Fruit fly (Drosophila melanogaster) whole organism, embryonic: Measurements from ENCODE around the gene teq.

Source experiments
- ATbp ChIP-seq: fragments of 200-800 bp; sonication (Bioruptor generic); optimal IDR thresholded peaks from 2 replicates; lab custom pipeline; 2017; ENCODE audit warnings: missing biosample characterization, mild to moderate bottlenecking, missing genetic modification characterization, missing genetic modification reagents
- Awh ChIP-seq: fragments of 200-800 bp; sonication (Bioruptor generic); IDR thresholded peaks from 2 replicates; pipeline ENCODE4, ENCODE4 v1.3.6; 2022; ENCODE audit warnings: missing biosample characterization, missing genetic modification characterization
- B-H2 ChIP-seq: fragments of 200-800 bp; sonication (Bioruptor generic); optimal IDR thresholded peaks from 2 replicates; lab custom pipeline; 2018; ENCODE audit warnings: missing biosample characterization, mild to moderate bottlenecking, missing genetic modification characterization
- CG10366 ChIP-seq: fragments of 200-800 bp; sonication (Bioruptor generic); IDR thresholded peaks from 2 replicates; pipeline ENCODE4 v1.3.6; 2022; ENCODE audit warnings: missing biosample characterization, missing genetic modification characterization
- CG10543 ChIP-seq: fragments of 200-800 bp; sonication (Bioruptor generic); optimal IDR thresholded peaks from 3 replicates; lab custom pipeline; 2017; ENCODE audit warnings: missing biosample characterization, mild to moderate bottlenecking, missing genetic modification characterization, moderate library complexity
- CG11456 ChIP-seq: fragments of 200-800 bp; sonication (Bioruptor generic); IDR thresholded peaks from 3 replicates; pipeline ENCODE4 v1.3.6; 2022; ENCODE audit warnings: missing biosample characterization, missing genetic modification characterization
- CG11560 ChIP-seq: fragments of 200-800 bp; sonication (Bioruptor generic); IDR thresholded peaks from 3 replicates; pipeline ENCODE4 v1.3.6; 2022; ENCODE audit warnings: missing biosample characterization, missing genetic modification characterization
- CG12071 ChIP-seq: fragments of 200-800 bp; sonication (Bioruptor generic); optimal IDR thresholded peaks from 3 replicates; lab custom pipeline; 2018; ENCODE audit warnings: missing biosample characterization, mild to moderate bottlenecking, missing genetic modification characterization
- CG12219 ChIP-seq: fragments of 200-800 bp; sonication (Bioruptor generic); optimal IDR thresholded peaks from 3 replicates; lab custom pipeline; 2018; ENCODE audit warnings: missing biosample characterization, mild to moderate bottlenecking, missing genetic modification characterization
- CG12769 ChIP-seq: fragments of 200-800 bp; sonication (Bioruptor generic); optimal IDR thresholded peaks from 2 replicates; lab custom pipeline; 2019; ENCODE audit warnings: missing biosample characterization, mild to moderate bottlenecking, missing genetic modification characterization, moderate library complexity
- CG13894 ChIP-seq: fragments of 200-800 bp; sonication (Bioruptor generic); optimal IDR thresholded peaks from 3 replicates; lab custom pipeline; 2018; ENCODE audit warnings: missing biosample characterization, mild to moderate bottlenecking, missing genetic modification characterization, moderate library complexity
- CG14710 ChIP-seq: fragments of 200-800 bp; sonication (Bioruptor generic); optimal IDR thresholded peaks from 3 replicates; lab custom pipeline; 2019; ENCODE audit warnings: missing biosample characterization, mild to moderate bottlenecking, missing genetic modification characterization, moderate library complexity
- CG1529 ChIP-seq: fragments of 200-800 bp; sonication (Bioruptor generic); optimal IDR thresholded peaks from 3 replicates; lab custom pipeline; 2018; ENCODE audit warnings: missing biosample characterization, missing genetic modification characterization
- CG17568 ChIP-seq: fragments of 200-800 bp; sonication (Bioruptor generic); optimal IDR thresholded peaks from 2 replicates; lab custom pipeline; 2018; ENCODE audit warnings: missing biosample characterization, mild to moderate bottlenecking, missing genetic modification characterization, moderate library complexity
- CG18011 ChIP-seq: fragments of 200-800 bp; sonication (Bioruptor generic); optimal IDR thresholded peaks from 2 replicates; lab custom pipeline; 2017; ENCODE audit warnings: missing biosample characterization, missing genetic modification characterization, mild to moderate bottlenecking, moderate library complexity, missing genotype
- CG2199 ChIP-seq: fragments of 200-800 bp; sonication (Bioruptor generic); IDR thresholded peaks from 3 replicates; pipeline ENCODE4 v1.3.6; 2022; ENCODE audit warnings: missing biosample characterization, missing genetic modification characterization
- CG30431 ChIP-seq: fragments of 200-800 bp; sonication (Bioruptor generic); optimal IDR thresholded peaks from 2 replicates; lab custom pipeline; 2017; ENCODE audit warnings: missing biosample characterization, missing genetic modification characterization
- CG34422 ChIP-seq: fragments of 200-800 bp; sonication (Bioruptor generic); IDR thresholded peaks from 3 replicates; pipeline ENCODE4 v1.3.6; 2022; ENCODE audit warnings: missing biosample characterization, missing genetic modification characterization
- CG42726 ChIP-seq: fragments of 200-800 bp; sonication (Bioruptor generic); IDR thresholded peaks from 2 replicates; pipeline ENCODE4 v1.3.6; 2022; ENCODE audit warnings: missing biosample characterization, missing genetic modification characterization; ENCODE audit not compliant: partially characterized antibody
- CG4328 ChIP-seq: fragments of 200-800 bp; sonication (Bioruptor generic); optimal IDR thresholded peaks from 3 replicates; lab custom pipeline; 2017; ENCODE audit warnings: missing biosample characterization, missing genetic modification reagents, missing genetic modification characterization
- CG4707 ChIP-seq: fragments of 200-800 bp; sonication (Bioruptor generic); optimal IDR thresholded peaks from 2 replicates; lab custom pipeline; 2018; ENCODE audit warnings: missing biosample characterization, mild to moderate bottlenecking, missing genetic modification characterization, moderate library complexity
- CG6813 ChIP-seq: fragments of 200-800 bp; sonication (Bioruptor generic); optimal IDR thresholded peaks from 2 replicates; lab custom pipeline; 2017; ENCODE audit warnings: missing biosample characterization, missing genetic modification characterization, mild to moderate bottlenecking, moderate library complexity, missing genetic modification reagents
- CG7556 ChIP-seq: fragments of 200-800 bp; sonication (Bioruptor generic); optimal IDR thresholded peaks from 2 replicates; lab custom pipeline; 2017; ENCODE audit warnings: missing biosample characterization, mild to moderate bottlenecking, missing genetic modification characterization
- CG8924 ChIP-seq: fragments of 200-800 bp; optimal IDR thresholded peaks from 3 replicates; lab custom pipeline; 2019; ENCODE audit warnings: missing biosample characterization, mild to moderate bottlenecking, missing genetic modification characterization, moderate library complexity
- Camta ChIP-seq: fragments of 200-800 bp; sonication (Bioruptor generic); optimal IDR thresholded peaks from 2 replicates; lab custom pipeline; 2016; ENCODE audit warnings: missing biosample characterization, missing genetic modification characterization
- CoRest ChIP-seq: fragments of 200-800 bp; sonication (Bioruptor generic); optimal IDR thresholded peaks from 3 replicates; lab custom pipeline; 2018; ENCODE audit warnings: missing biosample characterization, mild to moderate bottlenecking, missing genetic modification characterization, moderate library complexity
- D ChIP-seq, 2 experiments: fragments of 200-800 bp in 1 of 2; fragments of >200 bp in 1 of 2; sonication (Bioruptor generic) in 1 of 2; optimal IDR thresholded peaks; 2 replicates in 1 of 2; 3 replicates in 1 of 2; lab custom pipeline; 2017; ENCODE audit warnings: mild to moderate bottlenecking in 1 of 2, missing biosample characterization in 1 of 2, missing genetic modification characterization in 1 of 2, missing genetic modification reagents in 1 of 2
- Drgx ChIP-seq: fragments of 200-800 bp; sonication (Bioruptor generic); IDR thresholded peaks from 2 replicates; pipeline ENCODE4 v1.3.6; 2022; ENCODE audit warnings: missing biosample characterization, missing genetic modification characterization
- Ets65A ChIP-seq: fragments of 200-800 bp; sonication (Bioruptor generic); peaks from one replicate; lab custom pipeline; 2016; ENCODE audit warnings: missing biosample characterization, missing genetic modification characterization
- Hsf ChIP-seq: fragments of 200-800 bp; sonication (Bioruptor generic); optimal IDR thresholded peaks from 3 replicates; lab custom pipeline; 2016; ENCODE audit warnings: missing biosample characterization, missing genetic modification characterization
- Meics ChIP-seq: fragments of 200-800 bp; sonication (Bioruptor generic); optimal IDR thresholded peaks from 2 replicates; lab custom pipeline; 2017; ENCODE audit warnings: missing biosample characterization, mild to moderate bottlenecking, missing genetic modification characterization
- Ptx1 ChIP-seq: fragments of 200-800 bp; sonication (Bioruptor generic); IDR thresholded peaks from 2 replicates; pipeline ENCODE4 v1.3.6; 2022; ENCODE audit warnings: missing biosample characterization, missing genetic modification characterization
- Xrp1 ChIP-seq: fragments of 200-800 bp; sonication (Bioruptor generic); IDR thresholded peaks from 2 replicates; pipeline ENCODE4 v1.3.6; 2022; ENCODE audit warnings: missing biosample characterization, missing genetic modification characterization
- abd-A ChIP-seq: fragments of 200-800 bp; sonication (Bioruptor generic); optimal IDR thresholded peaks from 3 replicates; lab custom pipeline; 2019; ENCODE audit warnings: missing biosample characterization, mild to moderate bottlenecking, missing genetic modification characterization, moderate library complexity
- ac ChIP-seq: fragments of 200-800 bp; sonication (Bioruptor generic); optimal IDR thresholded peaks from 3 replicates; lab custom pipeline; 2017; ENCODE audit warnings: missing biosample characterization, mild to moderate bottlenecking, missing genetic modification characterization
- ase ChIP-seq: fragments of 200-800 bp; sonication (Bioruptor generic); IDR thresholded peaks from 3 replicates; pipeline ENCODE4 v1.3.6; 2022; ENCODE audit warnings: missing biosample characterization, missing genetic modification characterization
- bbx ChIP-seq: fragments of 200-800 bp; sonication (Bioruptor generic); IDR thresholded peaks from 2 replicates; pipeline ENCODE4 v1.3.6; 2022; ENCODE audit warnings: missing biosample characterization, missing genetic modification characterization; ENCODE audit not compliant: partially characterized antibody
- chinmo ChIP-seq: fragments of 200-800 bp; sonication (Bioruptor generic); IDR thresholded peaks from 4 replicates; pipeline ENCODE4 v1.3.6; 2022; ENCODE audit warnings: missing biosample characterization, missing genetic modification characterization; ENCODE audit not compliant: partially characterized antibody
- chn ChIP-seq: fragments of 200-800 bp; sonication (Bioruptor generic); optimal IDR thresholded peaks from 2 replicates; lab custom pipeline; 2016; ENCODE audit warnings: missing biosample characterization, missing genetic modification characterization
- corto ChIP-seq: fragments of 200-800 bp; sonication (Bioruptor generic); optimal IDR thresholded peaks from 2 replicates; lab custom pipeline; 2016; ENCODE audit warnings: missing biosample characterization, mild to moderate bottlenecking, missing genetic modification characterization, moderate library complexity
- en ChIP-seq: fragments of 200-800 bp; sonication (Bioruptor generic); optimal IDR thresholded peaks from 2 replicates; lab custom pipeline; 2016; ENCODE audit warnings: missing biosample characterization, missing genetic modification characterization
- fru ChIP-seq: fragments of >200 bp; optimal IDR thresholded peaks from 2 replicates; lab custom pipeline; 2017
- gem ChIP-seq: fragments of 200-800 bp; sonication (Bioruptor generic); optimal IDR thresholded peaks from 2 replicates; lab custom pipeline; 2019; ENCODE audit warnings: missing biosample characterization, mild to moderate bottlenecking, missing genetic modification characterization, moderate library complexity
- gfzf ChIP-seq: fragments of 200-800 bp; sonication (Bioruptor generic); optimal IDR thresholded peaks from 2 replicates; lab custom pipeline; 2016; ENCODE audit warnings: missing biosample characterization, mild to moderate bottlenecking, missing genetic modification characterization, moderate library complexity
- jumu ChIP-seq: fragments of 200-800 bp; sonication (Bioruptor generic); optimal IDR thresholded peaks from 3 replicates; lab custom pipeline; 2016; ENCODE audit warnings: missing biosample characterization, missing genetic modification characterization
- maf-S ChIP-seq: fragments of 200-800 bp; sonication (Bioruptor generic); optimal IDR thresholded peaks from 2 replicates; lab custom pipeline; 2016; ENCODE audit warnings: missing biosample characterization, missing genetic modification characterization
- pan ChIP-seq, 4 experiments: fragments of >200 bp in 3 of 4; fragments of 200-800 bp in 1 of 4; sonication (Bioruptor generic) in 1 of 4; optimal IDR thresholded peaks in 3 of 4; IDR thresholded peaks in 1 of 4; 2 replicates each; pipeline versions ENCODE4 v1.3.6 to Lab custom; 2017 to 2022; ENCODE audit warnings: missing biosample characterization in 2 of 4, missing genetic modification characterization in 2 of 4, mixed read lengths in 1 of 4
- sd ChIP-seq: fragments of 200-800 bp; sonication (Bioruptor generic); optimal IDR thresholded peaks from 3 replicates; lab custom pipeline; 2018; ENCODE audit warnings: missing biosample characterization, mild to moderate bottlenecking, missing genetic modification characterization, moderate library complexity
- vnd ChIP-seq: fragments of 200-800 bp; sonication (Bioruptor generic); IDR thresholded peaks from 3 replicates; pipeline ENCODE4 v1.3.6; 2022; ENCODE audit warnings: missing biosample characterization, missing genetic modification characterization; ENCODE audit not compliant: partially characterized antibody
- vvl ChIP-seq: fragments of 200-800 bp; sonication (Bioruptor generic); IDR thresholded peaks from 2 replicates; pipeline ENCODE4 v1.3.6; 2022; ENCODE audit warnings: missing biosample characterization, missing genetic modification characterization
- z ChIP-seq: fragments of 200-800 bp; sonication (Bioruptor generic); IDR thresholded peaks from 3 replicates; pipeline ENCODE4 v1.3.6; 2022; ENCODE audit warnings: missing biosample characterization, missing genetic modification characterization

teq gene

DNA sequence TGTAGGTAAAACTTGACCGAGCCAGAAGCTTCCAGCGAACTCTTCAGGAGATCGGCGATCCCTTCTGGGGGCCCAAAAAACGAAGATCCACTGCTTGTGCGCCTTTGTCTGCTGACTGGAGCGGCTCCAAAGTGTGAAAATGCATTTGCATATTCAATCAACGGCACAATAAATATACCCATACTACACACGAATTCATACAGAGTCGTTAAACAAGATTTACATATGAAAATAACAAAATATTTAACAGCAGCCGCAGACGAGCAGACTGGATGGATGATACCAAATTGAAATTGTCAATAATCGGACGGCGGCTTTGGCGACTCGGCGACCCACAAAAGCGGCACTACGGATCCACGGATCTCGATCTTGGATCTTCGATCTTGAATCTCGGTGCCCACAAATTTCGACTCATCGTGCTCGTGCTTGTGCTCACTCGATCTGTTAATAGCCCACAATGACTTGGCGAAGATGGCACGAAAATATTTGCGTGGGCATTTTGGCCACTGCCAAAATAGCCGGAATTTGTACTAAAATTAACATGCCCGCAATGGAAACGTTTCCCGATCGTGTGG, 47.2 kb upstream of the teq start:
- TF ChIP-seq Ptx1 (GFP tag; lab: Robert Waterston, UW) (no peak), fru (lab: Kevin White, UChicago) (no peak), D (optimal IDR thresholded peaks at IDR 0.05; lab: Kevin White, UChicago) (no peak), D (GFP tag; optimal IDR thresholded peaks at IDR 0.05; lab: Kevin White, UChicago) (no peak), en (no peak), CG42726 (no peak), sd (peak; percentile 70), ATbp (GFP tag; lab: Kevin White, UChicago) (no peak), Awh (peak; percentile 69), CG14710 (no peak), chinmo (GFP tag; lab: Robert Waterston, UW) (0 out of 4 replicates have a peak, but pooled peaks have one; percentile 37), CG12219 (GFP tag; lab: Kevin White, UChicago) (no peak), CG4707 (GFP tag; lab: Kevin White, UChicago) (no peak), CG4328 (GFP tag; lab: Kevin White, UChicago) (no peak), CG10543 (peak; percentile 28), CG12769 (tag; lab: Kevin White, UChicago) (peak; percentile 2), bbx (GFP tag; lab: Robert Waterston, UW) (no peak), Meics (GFP tag; lab: Kevin White, UChicago) (no peak), B-H2 (GFP tag; lab: Kevin White, UChicago) (no peak), CG8924 (tag; lab: Kevin White, UChicago) (no peak), ac (GFP tag; lab: Kevin White, UChicago) (no peak), CG34422 (GFP tag; lab: Robert Waterston, UW) (no peak), z (GFP tag; lab: Robert Waterston, UW) (0 out of 3 replicates have a peak, but pooled peaks have one; percentile 31), CG17568 (GFP tag; lab: Kevin White, UChicago) (no peak), Hsf (no peak), gem (tag; lab: Kevin White, UChicago) (no peak), vvl (GFP tag; lab: Robert Waterston, UW) (peak; percentile 84), abd-A (tag; lab: Kevin White, UChicago) (peak; percentile 46), CG1529 (no peak), Xrp1 (no peak), Camta (no peak), chn (GFP tag; lab: Kevin White, UChicago) (no peak), CG6813 (GFP tag; lab: Kevin White, UChicago) (no peak), corto (no peak), CG7556 (no peak), CG12071 (GFP tag; lab: Kevin White, UChicago) (no peak), maf-S (no peak), CG13894 (peak; percentile 97), CG18011 (GFP tag; lab: Kevin White, UChicago) (no peak), gfzf (GFP tag; lab: Kevin White, UChicago) (no peak), Drgx (GFP tag; lab: Robert Waterston, UW) (no peak)

dm6 chr3L:9028057-9028456, 46.4 kb upstream of the teq start:
- TF ChIP-seq Hsf (peak; percentile 43), jumu (GFP tag; lab: Kevin White, UChicago) (no peak), Ets65A (GFP tag; lab: Kevin White, UChicago) (peak; percentile 92), Meics (GFP tag; lab: Kevin White, UChicago) (no peak), CG10366 (peak; percentile 15; the same call in 1 of the 2 replicates), CG11560 (no peak), CoRest (peak; percentile 63), ase (0 out of 3 replicates have a peak, but pooled peaks have one; percentile 28), pan (optimal IDR thresholded peaks at IDR 0.05; lab: Kevin White, UChicago) (no peak), pan (GFP tag; optimal IDR thresholded peaks at IDR 0.05 in 1 of 2, IDR thresholded peaks at IDR 0.05 in 1 of 2) (peak in 1 of 2 experiments; percentile 47), CG2199 (no peak), CG11456 (no peak), vnd (GFP tag; lab: Robert Waterston, UW) (no peak), CG30431 (GFP tag; lab: Kevin White, UChicago) (peak; percentile 33)
